Fruit fly (Drosophila melanogaster) Kc167 (cell line): ENCODE measurements around the gene CG32945.

Source experiments
- Myc ChIP-seq: fragments of >200 bp; optimal IDR thresholded peaks from 2 replicates; lab custom pipeline; 2017; ENCODE audit warnings: missing external identifiers
- Sin3A ChIP-seq: fragments of >200 bp; optimal IDR thresholded peaks from 2 replicates; lab custom pipeline; 2018; ENCODE audit warnings: missing external identifiers
- h ChIP-seq: fragments of >200 bp; optimal IDR thresholded peaks from 3 replicates; lab custom pipeline; 2018; ENCODE audit warnings: missing external identifiers
- psq ChIP-seq: fragments of >200 bp; optimal IDR thresholded peaks from 2 replicates; lab custom pipeline; 2017; ENCODE audit warnings: missing external identifiers

DNA sequence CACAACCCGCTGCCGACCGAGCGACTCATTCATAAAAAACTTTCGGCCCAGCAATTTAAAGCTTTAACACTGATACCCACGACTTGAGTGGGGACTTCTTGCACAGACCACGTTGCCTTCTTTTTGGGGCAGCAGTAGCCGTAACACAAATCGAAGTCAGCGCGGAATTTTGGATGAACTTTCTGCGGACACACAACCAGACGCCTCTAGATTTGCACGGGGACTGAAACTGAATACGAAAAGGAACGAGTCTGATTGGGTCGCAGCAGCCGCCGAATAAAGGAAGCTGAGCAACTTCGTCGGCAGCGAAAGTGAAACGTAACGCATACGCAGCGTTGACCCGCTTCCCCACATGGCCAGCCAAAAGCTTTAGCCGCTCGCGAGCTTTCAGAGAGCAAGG is 20.6 kb downstream of the CG32945 start, which contains the start of gene CG34357:
- TF ChIP-seq psq (lab: Kevin White, UChicago) (no peak), Sin3A (lab: Kevin White, UChicago) (no peak), h (lab: Kevin White, UChicago) (no peak), Myc (lab: Kevin White, UChicago) (no peak)
